Fruit fly (Drosophila melanogaster) whole organism, wandering third instar larva: Measurements from ENCODE around the gene Ser7.

Experiments
- CG32264 ChIP-seq: fragments of 200-800 bp; sonication (Bioruptor generic); optimal IDR thresholded peaks from 2 replicates; lab custom pipeline; 2016; ENCODE audit warnings: missing biosample characterization, missing genetic modification characterization
- CG9705 ChIP-seq: fragments of 200-800 bp; sonication (Bioruptor generic); optimal IDR thresholded peaks from 2 replicates; lab custom pipeline; 2018; ENCODE audit warnings: missing biosample characterization, mild to moderate bottlenecking, missing genetic modification characterization
- GATAd ChIP-seq: sonication (Bioruptor generic); optimal IDR thresholded peaks from 2 replicates; lab custom pipeline; 2016; ENCODE audit warnings: missing biosample characterization, missing genetic modification characterization
- Hnf4 ChIP-seq: fragments of 200-800 bp; sonication (Bioruptor generic); optimal IDR thresholded peaks from 2 replicates; lab custom pipeline; 2016; ENCODE audit warnings: missing biosample characterization, mild to moderate bottlenecking, missing genetic modification characterization
- Mio ChIP-seq: sonication (Bioruptor generic); optimal IDR thresholded peaks from 2 replicates; lab custom pipeline; 2016; ENCODE audit warnings: missing biosample characterization, missing genetic modification characterization
- Myc ChIP-seq: fragments of >200 bp; optimal IDR thresholded peaks from 2 replicates; lab custom pipeline; 2017
- N ChIP-seq: fragments of >200 bp; optimal IDR thresholded peaks from 2 replicates; lab custom pipeline; 2018; ENCODE audit warnings: missing biosample characterization, missing external identifiers, missing genetic modification characterization
- foxo ChIP-seq, 2 experiments: fragments of 200-800 bp; sonication (Bioruptor generic); optimal IDR thresholded peaks; 2 replicates in 1 of 2; 3 replicates in 1 of 2; lab custom pipeline; 2016 to 2017; ENCODE audit warnings: missing biosample characterization in 2 of 2, missing genetic modification characterization in 2 of 2
- lola ChIP-seq: fragments of >200 bp; optimal IDR thresholded peaks from 2 replicates; lab custom pipeline; 2017; ENCODE audit warnings: missing biosample characterization, missing genetic modification characterization

dm6 chrX:9879570-9879969 lies 14.5 kb downstream of the Ser7 start, which contains the start of gene CG9686:
- TF ChIP-seq foxo (GFP tag; optimal IDR thresholded peaks at IDR 0.05; lab: Kevin White, UChicago): no peak
- no peak for TF ChIP-seq CG9705 (GFP tag; lab: Kevin White, UChicago)
- no peak for TF ChIP-seq lola (GFP tag; lab: Kevin White, UChicago)
- TF ChIP-seq Myc (lab: Kevin White, UChicago): no peak
- no peak for TF ChIP-seq GATAd
- TF ChIP-seq CG32264 (GFP tag; lab: Kevin White, UChicago): no peak
- no peak for TF ChIP-seq Mio (GFP tag; lab: Kevin White, UChicago)
- no peak for TF ChIP-seq N
- no peak for TF ChIP-seq Hnf4 (GFP tag; lab: Kevin White, UChicago)
